Worm (Caenorhabditis elegans) whole organism, midembryonic: ENCODE measurements around the gene pax-3.

ENCODE experiments used
- T22C8.4 ChIP-seq: fragments of 200-800 bp; sonication (Bioruptor generic); IDR thresholded peaks from 2 replicates; pipeline ENCODE4 v1.3.6; 2022; ENCODE audit warnings: missing genetic modification characterization, missing compliant biosample characterization
- cog-1 ChIP-seq: sonication (generic microtip); optimal IDR thresholded peaks from 2 replicates; lab custom pipeline; 2016; ENCODE audit warnings: missing genetic modification characterization, missing compliant biosample characterization
- flt-1 ChIP-seq: fragments of 200-800 bp; sonication (Bioruptor generic); IDR thresholded peaks from 2 replicates; pipeline ENCODE4 v1.3.6; 2022; ENCODE audit warnings: missing genetic modification characterization, missing compliant biosample characterization
- klf-2 ChIP-seq: fragments of 200-800 bp; sonication (Bioruptor generic); conservative IDR thresholded peaks from 2 replicates; pipeline ENCODE4 v1.3.6; 2022; ENCODE audit warnings: missing genetic modification reagents, missing genetic modification characterization, missing compliant biosample characterization
- med-1 ChIP-seq: sonication (generic microtip); optimal IDR thresholded peaks from 2 replicates; lab custom pipeline; 2017; ENCODE audit warnings: missing genetic modification characterization, mild to moderate bottlenecking, missing compliant biosample characterization, antibody characterized with exemption, missing genetic modification reagents; ENCODE audit not compliant: insufficient read depth
- ref-1 ChIP-seq: fragments of 200-800 bp; sonication (Bioruptor generic); conservative IDR thresholded peaks from 2 replicates; pipeline ENCODE4 v1.3.6; 2022; ENCODE audit warnings: missing genetic modification reagents, missing genetic modification characterization, missing compliant biosample characterization
- tab-1 ChIP-seq: fragments of 200-800 bp; sonication (Bioruptor generic); IDR thresholded peaks from 2 replicates; pipeline ENCODE4 v1.3.6; 2022; ENCODE audit warnings: missing genetic modification characterization, missing compliant biosample characterization
- ztf-23 ChIP-seq: fragments of 200-800 bp; sonication (Bioruptor generic); IDR thresholded peaks from 2 replicates; pipeline ENCODE4 v1.3.6; 2022; ENCODE audit warnings: missing genetic modification reagents, missing genetic modification characterization, missing compliant biosample characterization
- ztf-29 ChIP-seq: fragments of 200-800 bp; sonication (Bioruptor generic); IDR thresholded peaks from 2 replicates; pipeline ENCODE4 v1.3.6; 2022; ENCODE audit warnings: missing genetic modification reagents, missing genetic modification characterization, missing compliant biosample characterization

Gene pax-3

DNA sequence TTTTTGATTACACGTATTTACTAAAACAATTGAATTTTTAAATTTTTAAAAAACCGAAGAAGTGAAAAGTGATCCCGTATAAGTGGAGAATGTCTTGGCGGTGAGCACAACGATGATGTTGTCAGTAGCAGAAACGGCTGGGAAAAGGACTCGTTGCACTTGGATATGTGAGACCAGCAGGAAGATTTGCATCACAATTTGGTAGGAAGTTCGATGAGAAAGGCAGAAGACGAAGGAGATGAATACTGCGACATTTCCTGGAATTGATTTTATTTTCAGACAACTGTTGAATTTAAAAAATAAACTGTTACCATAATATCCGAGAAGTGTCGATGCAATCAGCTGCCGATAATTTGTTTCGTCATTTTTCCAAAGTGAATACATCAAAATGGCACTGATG lies 53.5 kb downstream of the pax-3 start, which contains the start of gene R05H5.4:
Gene R05H5.4, minus strand, starts transcription at position 101 of the 400 bp plus-strand sequence.
- TF ChIP-seq klf-2 (GFP tag; lab: Robert Waterston, UW) (no peak), med-1 (GFP tag; lab: Kevin White, UChicago) (no peak), T22C8.4 (no peak), cog-1 (tag; lab: Kevin White, UChicago) (no peak), flt-1 (GFP tag; lab: Robert Waterston, UW) (no peak), tab-1 (GFP tag; lab: Robert Waterston, UW) (no peak), ref-1 (GFP tag; lab: Robert Waterston, UW) (no peak), ztf-29 (GFP tag; lab: Robert Waterston, UW) (no peak), ztf-23 (no peak)

DNA sequence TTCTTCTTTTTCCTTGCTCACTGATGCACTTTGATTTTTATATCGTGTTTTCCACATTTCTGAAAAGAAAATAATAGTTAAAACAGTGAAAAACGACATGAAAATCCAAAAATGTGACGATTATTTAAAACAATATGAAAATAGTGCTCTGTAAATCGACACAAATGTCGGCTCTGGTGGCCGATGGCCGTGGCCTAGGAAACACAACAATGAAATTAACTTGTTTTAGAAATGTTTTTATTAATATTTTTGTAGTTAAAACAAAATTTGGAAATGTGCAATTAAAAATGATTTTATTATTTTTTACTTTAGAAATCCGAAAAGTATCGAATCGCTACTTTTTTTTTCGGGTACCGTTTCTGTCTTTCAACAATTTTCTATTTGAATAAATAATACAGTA lies 54.4 kb downstream of the pax-3 start, which contains the start of gene arv-1:
Gene arv-1, minus strand, starts transcription at position 65 of the 400 bp plus-strand sequence.
- peak; percentile 18 for TF ChIP-seq cog-1 (tag; lab: Kevin White, UChicago)
- no peak for TF ChIP-seq ztf-29 (GFP tag; lab: Robert Waterston, UW)
- peak; percentile 38; the same call in 1 of the 2 replicates for TF ChIP-seq flt-1 (GFP tag; lab: Robert Waterston, UW)
- no peak for TF ChIP-seq klf-2 (GFP tag; lab: Robert Waterston, UW)
- no peak for TF ChIP-seq T22C8.4
- no peak for TF ChIP-seq ref-1 (GFP tag; lab: Robert Waterston, UW)
- 0 out of 2 replicates have a peak, but pooled peaks have one; percentile 38 for TF ChIP-seq ztf-23
- TF ChIP-seq tab-1 (GFP tag; lab: Robert Waterston, UW): no peak
- no peak for TF ChIP-seq med-1 (GFP tag; lab: Kevin White, UChicago)

DNA sequence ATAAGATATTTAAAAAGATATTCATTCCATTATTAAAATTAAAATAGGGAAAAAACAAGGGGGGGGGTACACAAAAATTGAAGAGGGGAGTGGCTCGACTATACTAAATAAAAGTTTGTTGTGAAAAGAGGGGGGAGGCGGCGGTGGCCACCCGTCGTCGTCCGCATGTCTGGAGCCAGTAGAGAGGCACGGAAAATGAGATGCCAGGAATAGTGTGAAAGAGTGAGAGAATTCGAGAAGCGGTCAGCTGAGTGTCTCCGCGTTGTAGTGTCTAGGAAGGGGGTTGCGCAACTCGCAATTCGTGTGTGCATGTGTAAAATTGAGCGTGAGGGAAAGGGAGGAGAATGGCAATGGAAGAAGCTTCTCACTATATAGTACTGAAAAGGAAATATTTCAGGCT lies 55.9 kb downstream of the pax-3 start:
- TF ChIP-seq T22C8.4 (no peak), ztf-29 (GFP tag; lab: Robert Waterston, UW) (no peak), med-1 (GFP tag; lab: Kevin White, UChicago) (no peak), ztf-23 (no peak), cog-1 (tag; lab: Kevin White, UChicago) (peak; percentile 54), flt-1 (GFP tag; lab: Robert Waterston, UW) (no peak), klf-2 (GFP tag; lab: Robert Waterston, UW) (0 out of 2 replicates have a peak, but pooled peaks have one; percentile 26)
